Worm (Caenorhabditis elegans): Measurements from ENCODE around the gene gly-1.

The gly-1 gene

DNA sequence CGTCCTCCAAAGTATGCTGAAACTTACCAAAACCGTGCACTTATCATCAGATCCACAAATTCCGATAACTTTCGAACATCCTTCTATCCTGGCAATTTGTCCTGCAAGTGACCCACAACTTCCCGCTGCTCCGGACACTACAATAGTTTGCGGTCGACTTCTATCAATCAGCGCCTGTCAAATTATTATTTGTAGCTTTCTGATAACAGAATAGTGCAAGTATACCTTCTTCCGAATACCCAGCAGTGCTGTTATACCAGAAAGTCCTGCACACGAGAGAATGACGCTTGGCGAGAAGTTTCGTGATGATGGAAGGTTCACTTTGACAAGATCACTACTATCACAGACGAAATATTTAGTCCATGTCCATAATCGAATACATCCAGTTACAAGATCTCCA lies 42.6 kb downstream of the gly-1 start:
- TF ChIP-seq pha-4 (tag; optimal IDR thresholded peaks at IDR 0.05): no peak
- no peak for TF ChIP-seq elt-4 (tag; optimal IDR thresholded peaks at IDR 0.05)
- no peak for TF ChIP-seq lim-6 (tag; optimal IDR thresholded peaks at IDR 0.05)
- TF ChIP-seq sox-4 (tag; optimal IDR thresholded peaks at IDR 0.05): no peak
- no peak for TF ChIP-seq hlh-15 (tag; optimal IDR thresholded peaks at IDR 0.05)
- no peak for TF ChIP-seq ceh-48 (tag; optimal IDR thresholded peaks at IDR 0.05)
- no peak for TF ChIP-seq ceh-22 (tag; optimal IDR thresholded peaks at IDR 0.05)
- no peak for TF ChIP-seq sox-2 (GFP tag; IDR thresholded peaks at IDR 0.05)
- no peak for TF ChIP-seq ahr-1 (tag; optimal IDR thresholded peaks at IDR 0.05)
- no peak for TF ChIP-seq tbx-7 (tag; optimal IDR thresholded peaks at IDR 0.05)

DNA sequence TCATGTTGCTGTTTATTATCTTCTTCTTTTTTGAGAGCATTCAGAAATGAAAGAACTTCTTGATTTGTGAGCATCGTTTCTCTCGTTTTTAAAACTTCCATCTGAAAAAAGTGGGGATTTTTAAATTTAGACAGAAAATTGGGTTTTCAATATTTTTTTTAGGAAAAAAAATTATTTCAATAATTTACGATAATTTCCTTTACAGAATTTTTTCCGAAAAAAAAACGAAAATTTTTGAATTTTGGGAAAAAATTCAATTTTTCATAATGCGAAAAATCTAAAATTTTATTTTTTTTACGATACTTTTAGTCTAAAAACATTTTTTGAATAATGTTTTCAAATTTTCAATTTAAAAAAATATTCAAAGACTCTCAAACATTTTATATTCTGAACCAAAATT lies 44.9 kb downstream of the gly-1 start, which contains the start of gene M106.7:
Gene M106.7 (minus strand): TSS at position 101 of the 400 bp plus-strand sequence.
- TF ChIP-seq ceh-19 (GFP tag; optimal IDR thresholded peaks at IDR 0.05) (no peak), nhr-11 (tag; optimal IDR thresholded peaks at IDR 0.05) (no peak), unc-86 (tag; optimal IDR thresholded peaks at IDR 0.05) (no peak), ceh-22 (tag; optimal IDR thresholded peaks at IDR 0.05) (no peak), ceh-6 (GFP tag; optimal IDR thresholded peaks at IDR 0.05) (no peak), K09A11.1 (tag; optimal IDR thresholded peaks at IDR 0.05; ENCODE audit: insufficient read depth) (no peak), madf-2 (tag; optimal IDR thresholded peaks at IDR 0.05) (no peak), unc-55 (GFP tag; optimal IDR thresholded peaks at IDR 0.05) (no peak), sox-2 (GFP tag; IDR thresholded peaks at IDR 0.05) (no peak), dve-1 (tag; optimal IDR thresholded peaks at IDR 0.05) (no peak), elt-2 (tag; optimal IDR thresholded peaks at IDR 0.05) (no peak), unc-3 (GFP tag; conservative IDR thresholded peaks at IDR 0.05) (no peak), unc-3 (tag; optimal IDR thresholded peaks at IDR 0.05) (no peak), ceh-2 (tag; optimal IDR thresholded peaks at IDR 0.05) (no peak)

DNA sequence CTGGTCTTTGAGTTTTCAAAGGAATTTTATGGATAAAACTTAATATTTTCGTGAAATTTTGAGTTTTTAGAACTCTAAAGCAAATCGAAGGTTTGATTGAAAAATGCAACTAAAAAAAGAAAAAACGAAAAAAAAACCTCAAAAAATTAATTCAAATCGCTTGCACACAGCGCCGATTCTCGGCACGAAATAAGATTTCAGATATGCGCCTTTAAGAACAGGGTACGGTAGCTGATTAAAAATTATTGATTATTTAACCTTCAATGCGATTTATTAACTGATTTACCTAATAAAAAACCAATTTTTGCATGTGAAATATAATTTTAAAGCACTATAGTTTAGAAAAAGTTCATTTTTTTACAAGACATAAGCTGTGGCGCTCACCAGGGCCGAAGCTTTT lies 49.1 kb downstream of the gly-1 start:
- no peak for TF ChIP-seq elt-4 (tag; optimal IDR thresholded peaks at IDR 0.05)
- TF ChIP-seq pha-4 (tag; optimal IDR thresholded peaks at IDR 0.05): no peak
- no peak for TF ChIP-seq nhr-232 (tag; optimal IDR thresholded peaks at IDR 0.05)
- no peak for TF ChIP-seq pqm-1 (tag; optimal IDR thresholded peaks at IDR 0.05)
- no peak for TF ChIP-seq dmd-4 (tag; optimal IDR thresholded peaks at IDR 0.05; ENCODE audit: borderline replicate concordance)

DNA sequence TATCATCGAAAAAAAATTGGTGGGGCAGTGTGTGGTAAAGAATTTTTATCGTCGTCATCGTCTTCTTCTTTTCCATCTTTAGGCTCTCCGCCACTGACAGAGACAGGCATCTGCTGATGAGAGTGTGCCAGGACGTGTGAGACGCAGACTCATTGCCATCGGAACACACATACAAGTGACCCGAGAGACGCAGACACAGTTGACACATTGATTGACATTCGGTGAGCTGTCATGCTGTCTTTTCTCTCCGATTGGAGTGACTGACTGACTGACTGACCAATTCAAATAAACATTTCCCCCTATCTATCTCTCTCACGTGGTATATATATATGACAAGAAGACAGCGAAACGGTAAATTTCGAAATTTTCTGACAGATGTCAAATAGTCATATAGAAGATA lies 50.9 kb downstream of the gly-1 start:
- TF ChIP-seq C38D4.7 (GFP tag; optimal IDR thresholded peaks at IDR 0.05) (no peak), F13H6.1 (tag; optimal IDR thresholded peaks at IDR 0.05) (no peak), unc-55 (GFP tag; optimal IDR thresholded peaks at IDR 0.05) (peak; percentile 100), C08G9.2 (tag; optimal IDR thresholded peaks at IDR 0.05) (no peak), hlh-30 (tag; optimal IDR thresholded peaks at IDR 0.05; ENCODE audit: insufficient read depth) (peak; percentile 68), nfya-1 (tag; optimal IDR thresholded peaks at IDR 0.05) (peak; percentile 41), ceh-18 (tag; optimal IDR thresholded peaks at IDR 0.05) (peak; percentile 54), ref-2 (tag; optimal IDR thresholded peaks at IDR 0.05) (peak; percentile 31), ceh-24 (tag; optimal IDR thresholded peaks at IDR 0.05) (no peak), hlh-6 (tag; optimal IDR thresholded peaks at IDR 0.05) (no peak)

All from whole organism, late embryonic.